Fruit fly (Drosophila melanogaster): ENCODE measurements around the gene Sos.

- TF ChIP-seq h (GFP tag; optimal IDR thresholded peaks at IDR 0.05) = no peak
- no peak for TF ChIP-seq pan (optimal IDR thresholded peaks at IDR 0.05)
Observed at dm6 chr2L:13813156-13813555, 460 bp upstream of the Sos start, which contains the start of gene CG16888.
